Worm (Caenorhabditis elegans) whole organism, L2 larva: ENCODE data around the gene ugt-47.

Experiments
- skn-1 ChIP-seq: sonication (generic microtip); optimal IDR thresholded peaks from 2 replicates; lab custom pipeline; 2017; ENCODE audit warnings: missing biosample characterization, missing genetic modification characterization
- ztf-4 ChIP-seq: fragments of 150-350 bp; optimal IDR thresholded peaks from 2 replicates; lab custom pipeline; 2014; ENCODE audit warnings: missing biosample characterization, missing genetic modification characterization

DNA sequence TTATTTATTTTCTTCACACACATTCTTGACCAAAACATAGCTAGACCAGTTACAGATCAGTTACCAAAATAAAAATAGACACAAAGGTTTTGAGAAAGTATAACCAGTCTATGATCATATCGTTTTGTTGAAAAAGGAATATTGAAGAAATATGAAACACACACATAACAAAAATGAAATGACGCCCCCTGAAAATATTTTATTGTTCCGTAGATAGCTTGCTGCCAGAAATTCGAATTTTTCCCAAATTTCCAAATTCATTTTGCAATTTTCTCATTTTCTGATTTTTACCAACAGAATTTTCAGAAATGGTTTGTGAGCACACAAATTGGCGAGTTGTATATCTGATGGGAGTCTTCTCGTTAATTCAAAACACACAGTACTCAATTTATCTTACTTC lies 23.0 kb downstream of the ugt-47 start, which contains the start of gene F57A8.7:
- no peak for TF ChIP-seq ztf-4 (tag; lab: Kevin White, UChicago)
- TF ChIP-seq skn-1 (tag; lab: Kevin White, UChicago), result no peak
